Fruit fly (Drosophila melanogaster) whole organism: ENCODE results near the gene CG5863.
"Not testable (repeated sequence)": the region's sequence is repeated elsewhere in the genome, so short reads cannot be mapped to it uniquely, and the experiment has no call there.

Source experiments
- CG8478 ChIP-seq: fragments of >200 bp; optimal IDR thresholded peaks from 2 replicates; lab custom pipeline; 2018; ENCODE audit warnings: inconsistent platforms
- Dll ChIP-seq: fragments of >200 bp; optimal IDR thresholded peaks from 2 replicates; lab custom pipeline; 2017
- EcR ChIP-seq, 2 experiments: fragments of >200 bp; optimal IDR thresholded peaks; 2 replicates each; lab custom pipeline; 2017; ENCODE audit warnings: missing biosample characterization in 2 of 2, missing genetic modification characterization in 2 of 2, missing genetic modification reagents in 2 of 2
- pan ChIP-seq: fragments of >200 bp; optimal IDR thresholded peaks from 2 replicates; lab custom pipeline; 2017
- psq ChIP-seq: fragments of >200 bp; optimal IDR thresholded peaks from 2 replicates; lab custom pipeline; 2017
- usp ChIP-seq: fragments of >200 bp; optimal IDR thresholded peaks from 2 replicates; lab custom pipeline; 2017; ENCODE audit warnings: missing biosample characterization, missing genetic modification characterization, mixed read lengths

- not testable (repeated sequence) for TF ChIP-seq psq; usp; pan; EcR (GFP tag; optimal IDR thresholded peaks at IDR 0.05; lab: Kevin White, UChicago); Dll (lab: Kevin White, UChicago); CG8478 (lab: Kevin White, UChicago)
These were observed 45.8 kb downstream of the CG5863 start, which contains the start of gene CG14330 for dm6 chr3R:17456676-17457075.
